Fruit fly (Drosophila melanogaster): ENCODE data around the gene Bin1.
A peak's percentile ranks its signal among the peaks of the same experiment; 100 is the strongest.

Bin1 gene

dm6 chr3R:16234745-16235149 is 45.4 kb upstream of the Bin1 start (continued):
- no peak for TF ChIP-seq mld (GFP tag; IDR thresholded peaks at IDR 0.05; ENCODE audit: partially characterized antibody)
- TF ChIP-seq Fer3 (tag; optimal IDR thresholded peaks at IDR 0.05), result peak; percentile 4
- TF ChIP-seq fu2 (GFP tag; optimal IDR thresholded peaks at IDR 0.05), result no peak
- TF ChIP-seq wek (GFP tag; optimal IDR thresholded peaks at IDR 0.05), result no peak
- TF ChIP-seq insv (GFP tag; optimal IDR thresholded peaks at IDR 0.05), result no peak
- no peak for TF ChIP-seq CG15514 (GFP tag; optimal IDR thresholded peaks at IDR 0.05)
- TF ChIP-seq NC2β (GFP tag; optimal IDR thresholded peaks at IDR 0.05), result no peak
- TF ChIP-seq CG6254 (GFP tag; optimal IDR thresholded peaks at IDR 0.05), result no peak
- no peak for TF ChIP-seq luna (GFP tag; optimal IDR thresholded peaks at IDR 0.05)
- TF ChIP-seq Eip74EF (GFP tag; optimal IDR thresholded peaks at IDR 0.05), result peak in 1 of 2 experiments; percentile 17
- TF ChIP-seq CG17361 (GFP tag; IDR thresholded peaks at IDR 0.05), result no peak
- no peak for TF ChIP-seq pnt (GFP tag; optimal IDR thresholded peaks at IDR 0.05)
- TF ChIP-seq CG2120 (GFP tag; optimal IDR thresholded peaks at IDR 0.05), result no peak
- peak; percentile 62 for TF ChIP-seq CG14710 (tag; optimal IDR thresholded peaks at IDR 0.05)
- peak; percentile 45 for TF ChIP-seq CG1233 (GFP tag; optimal IDR thresholded peaks at IDR 0.05)
- TF ChIP-seq Drgx (GFP tag; IDR thresholded peaks at IDR 0.05), result no peak
- no peak for TF ChIP-seq NK7.1 (GFP tag; optimal IDR thresholded peaks at IDR 0.05)
- peak; percentile 2 for TF ChIP-seq trem (tag; optimal IDR thresholded peaks at IDR 0.05)
- TF ChIP-seq CG34376 (GFP tag; optimal IDR thresholded peaks at IDR 0.05), result no peak
- peak; percentile 37 for TF ChIP-seq az2 (GFP tag; optimal IDR thresholded peaks at IDR 0.05)
- TF ChIP-seq ERR (GFP tag; optimal IDR thresholded peaks at IDR 0.05), result no peak
- peak; percentile 21 for TF ChIP-seq CG8359 (GFP tag; optimal IDR thresholded peaks at IDR 0.05; ENCODE audit: borderline replicate concordance)
- TF ChIP-seq Nf-YA (GFP tag; IDR thresholded peaks at IDR 0.05), result no peak
- no peak for TF ChIP-seq Side (GFP tag; optimal IDR thresholded peaks at IDR 0.05)
- peak; percentile 25 for TF ChIP-seq CG8924 (tag; optimal IDR thresholded peaks at IDR 0.05)
- no peak for TF ChIP-seq unc-4 (GFP tag; IDR thresholded peaks at IDR 0.05; ENCODE audit: partially characterized antibody)
- no peak for TF ChIP-seq Neu2 (GFP tag; optimal IDR thresholded peaks at IDR 0.05; ENCODE audit: borderline replicate concordance)
- TF ChIP-seq ind (GFP tag; optimal IDR thresholded peaks at IDR 0.05), result no peak
- TF ChIP-seq CG34224 (GFP tag; IDR thresholded peaks at IDR 0.05; ENCODE audit: partially characterized antibody), result no peak
- peak; percentile 53 for TF ChIP-seq fd96Cb (tag; optimal IDR thresholded peaks at IDR 0.05)
- TF ChIP-seq wdn (GFP tag; IDR thresholded peaks at IDR 0.05), result no peak
- peak; percentile 75 for TF ChIP-seq CG18262 (tag; optimal IDR thresholded peaks at IDR 0.05)
- no peak for TF ChIP-seq CG6272 (GFP tag; IDR thresholded peaks at IDR 0.05)
- TF ChIP-seq CG1529 (GFP tag; optimal IDR thresholded peaks at IDR 0.05), result peak; percentile 41
- no peak for TF ChIP-seq ara (GFP tag; IDR thresholded peaks at IDR 0.05)
- no peak for TF ChIP-seq chinmo (GFP tag; IDR thresholded peaks at IDR 0.05; ENCODE audit: partially characterized antibody)
- no peak for TF ChIP-seq CG2199 (GFP tag; IDR thresholded peaks at IDR 0.05)
- TF ChIP-seq HHEX (GFP tag; optimal IDR thresholded peaks at IDR 0.05), result peak; percentile 19
- TF ChIP-seq ro (GFP tag; IDR thresholded peaks at IDR 0.05), result no peak
- TF ChIP-seq HLHmδ (GFP tag; optimal IDR thresholded peaks at IDR 0.05), result no peak
- peak; percentile 23 for TF ChIP-seq CG15601 (tag; optimal IDR thresholded peaks at IDR 0.05)
- no peak for TF ChIP-seq gcm (GFP tag; optimal IDR thresholded peaks at IDR 0.05)
- TF ChIP-seq odd (GFP tag; optimal IDR thresholded peaks at IDR 0.05), result peak; percentile 37
- TF ChIP-seq Hr78 (GFP tag; optimal IDR thresholded peaks at IDR 0.05), result no peak
- TF ChIP-seq Dbx (GFP tag; IDR thresholded peaks at IDR 0.05), result no peak
- TF ChIP-seq grau (tag; optimal IDR thresholded peaks at IDR 0.05), result peak; percentile 24
- TF ChIP-seq Xbp1 (GFP tag; optimal IDR thresholded peaks at IDR 0.05), result peak; percentile 11
- no peak for TF ChIP-seq CG14014 (GFP tag; IDR thresholded peaks at IDR 0.05)
- TF ChIP-seq pfk (GFP tag; optimal IDR thresholded peaks at IDR 0.05), result no peak
- TF ChIP-seq CG17359 (tag; optimal IDR thresholded peaks at IDR 0.05), result peak; percentile 50
